Fruit fly (Drosophila melanogaster): ENCODE data around the gene CG18048.

Gene CG18048

dm6 chr3R:6337397-6337796 is 8.5 kb upstream of the CG18048 start:
- TF ChIP-seq eg (GFP tag; IDR thresholded peaks at IDR 0.05) (no peak), Hr38 (GFP tag; optimal IDR thresholded peaks at IDR 0.05) (no peak), ss (GFP tag; optimal IDR thresholded peaks at IDR 0.05) (no peak), dac (GFP tag; optimal IDR thresholded peaks at IDR 0.05) (no peak), CG15336 (GFP tag; IDR thresholded peaks at IDR 0.05) (no peak), CG34406 (GFP tag; optimal IDR thresholded peaks at IDR 0.05) (no peak), fd59A (GFP tag; optimal IDR thresholded peaks at IDR 0.05) (no peak), CG6792 (GFP tag; optimal IDR thresholded peaks at IDR 0.05) (no peak), Blimp-1 (GFP tag; optimal IDR thresholded peaks at IDR 0.05) (no peak), Sox102F (GFP tag; optimal IDR thresholded peaks at IDR 0.05) (no peak), CG6808 (GFP tag; optimal IDR thresholded peaks at IDR 0.05) (no peak)

DNA sequence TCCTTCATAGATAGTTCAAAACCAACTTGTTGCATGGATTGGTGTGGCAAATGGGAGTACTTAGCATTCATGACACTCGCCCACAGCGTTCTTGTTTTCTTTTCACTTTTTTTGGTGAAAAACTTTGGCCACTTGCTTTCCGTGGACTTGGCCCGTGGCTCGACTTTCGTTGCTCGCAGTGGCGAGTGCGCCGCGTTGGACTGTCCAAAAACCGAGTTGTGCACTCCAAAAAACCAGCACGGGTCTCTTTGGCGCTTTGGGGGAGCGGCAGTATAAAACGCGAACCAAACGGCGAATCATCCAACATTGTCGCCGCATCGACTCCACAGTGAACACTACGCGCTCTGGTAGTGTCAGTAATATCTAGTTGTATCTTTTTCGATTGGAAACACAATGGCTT is 6.1 kb upstream of the CG18048 start, which contains the start of gene Osi20:
TSS of gene Osi20 (plus strand) at position 301 of the 400 bp plus-strand sequence.
- no peak for TF ChIP-seq ss (GFP tag; optimal IDR thresholded peaks at IDR 0.05)
- no peak for TF ChIP-seq CG6163 (GFP tag; IDR thresholded peaks at IDR 0.05)
- no peak for TF ChIP-seq CG11902 (GFP tag; optimal IDR thresholded peaks at IDR 0.05)
- no peak for TF ChIP-seq Smox (GFP tag; optimal IDR thresholded peaks at IDR 0.05)
- TF ChIP-seq eg (GFP tag; IDR thresholded peaks at IDR 0.05) = no peak
- no peak for TF ChIP-seq CG11294 (GFP tag; IDR thresholded peaks at IDR 0.05)
- TF ChIP-seq CG8632 (GFP tag; optimal IDR thresholded peaks at IDR 0.05) = no peak
- TF ChIP-seq Sox14 (GFP tag; optimal IDR thresholded peaks at IDR 0.05) = no peak
- TF ChIP-seq Ets21C (GFP tag; optimal IDR thresholded peaks at IDR 0.05) = no peak

- TF ChIP-seq Sox14 (GFP tag; optimal IDR thresholded peaks at IDR 0.05) (no peak), CG8119 (GFP tag; IDR thresholded peaks at IDR 0.05) (no peak), eg (GFP tag; IDR thresholded peaks at IDR 0.05) (no peak), topi (GFP tag; optimal IDR thresholded peaks at IDR 0.05) (no peak), CG6163 (GFP tag; IDR thresholded peaks at IDR 0.05) (no peak), CG16779 (tag; optimal IDR thresholded peaks at IDR 0.05) (no peak), CG3032 (tag; optimal IDR thresholded peaks at IDR 0.05) (no peak), CG6854 (GFP tag; optimal IDR thresholded peaks at IDR 0.05) (no peak)
These were observed 4.2 kb upstream of the CG18048 start, which contains the start of gene CG17917 for dm6 chr3R:6341668-6342067. CG17917 (plus strand) TSS chr3R:6341968.

- TF ChIP-seq Met (GFP tag; optimal IDR thresholded peaks at IDR 0.05) (no peak), dac (GFP tag; optimal IDR thresholded peaks at IDR 0.05) (no peak), CG32006 (GFP tag; optimal IDR thresholded peaks at IDR 0.05) (no peak), CG6276 (GFP tag; optimal IDR thresholded peaks at IDR 0.05) (no peak), CG8632 (GFP tag; optimal IDR thresholded peaks at IDR 0.05) (no peak), CG6808 (GFP tag; optimal IDR thresholded peaks at IDR 0.05) (no peak), net (GFP tag; optimal IDR thresholded peaks at IDR 0.05) (no peak), Hr4 (GFP tag; optimal IDR thresholded peaks at IDR 0.05) (no peak), CG7368 (GFP tag; optimal IDR thresholded peaks at IDR 0.05) (no peak), Hr38 (GFP tag; optimal IDR thresholded peaks at IDR 0.05) (no peak), CG8119 (GFP tag; IDR thresholded peaks at IDR 0.05) (no peak), Eip93F (GFP tag; optimal IDR thresholded peaks at IDR 0.05) (no peak), Eip78C (GFP tag) (no peak), cyc (GFP tag; optimal IDR thresholded peaks at IDR 0.05) (no peak)
These were observed 3.2 kb upstream of the CG18048 start, which contains the start of gene CG10298 for dm6 chr3R:6342702-6343101. CG10298 (plus strand) TSS chr3R:6343002.

- TF ChIP-seq Hr38 (GFP tag; optimal IDR thresholded peaks at IDR 0.05) (no peak), Ets96B (tag; optimal IDR thresholded peaks at IDR 0.05) (peak; percentile 27), Hr39 (GFP tag; optimal IDR thresholded peaks at IDR 0.05) (peak; percentile 23), dsx (GFP tag; optimal IDR thresholded peaks at IDR 0.05; ENCODE audit: poor library complexity, severe bottlenecking) (peak; percentile 13), eg (GFP tag; IDR thresholded peaks at IDR 0.05) (0 out of 3 replicates have a peak, but pooled peaks have one; percentile 14), pdm3 (GFP tag; optimal IDR thresholded peaks at IDR 0.05) (peak; percentile 24), dac (GFP tag; optimal IDR thresholded peaks at IDR 0.05) (no peak), Sox15 (GFP tag; optimal IDR thresholded peaks at IDR 0.05) (peak; percentile 15), vri (GFP tag; optimal IDR thresholded peaks at IDR 0.05) (no peak), CG3032 (tag; optimal IDR thresholded peaks at IDR 0.05) (peak; percentile 37), CG10669 (GFP tag; optimal IDR thresholded peaks at IDR 0.05) (no peak), lz (GFP tag; optimal IDR thresholded peaks at IDR 0.05) (peak; percentile 14), CG11294 (GFP tag; IDR thresholded peaks at IDR 0.05) (no peak), CG3919 (GFP tag; optimal IDR thresholded peaks at IDR 0.05) (peak; percentile 57), ss (GFP tag; optimal IDR thresholded peaks at IDR 0.05) (no peak), Smox (GFP tag; optimal IDR thresholded peaks at IDR 0.05) (peak; percentile 27), CG32006 (GFP tag; optimal IDR thresholded peaks at IDR 0.05) (no peak), Eip93F (GFP tag; optimal IDR thresholded peaks at IDR 0.05) (no peak)
These were observed 2.3 kb upstream of the CG18048 start, which contains the start of gene CG17919 for dm6 chr3R:6343396-6344239. CG17919 (plus strand) TSS chr3R:6344029.
